Worm (Caenorhabditis elegans) whole organism, young adult: ENCODE data around the gene C31B8.7.
A peak's percentile ranks its signal among the peaks of the same experiment; 100 is the strongest.

Source experiments
- C06A6.2 ChIP-seq: fragments of 200-800 bp; sonication (Bioruptor generic); conservative IDR thresholded peaks from 2 replicates; pipeline ENCODE4 v1.3.6; 2022; ENCODE audit warnings: missing genetic modification characterization, missing compliant biosample characterization
- C17E4.6 ChIP-seq: fragments of 200-800 bp; sonication (Bioruptor generic); IDR thresholded peaks from 2 replicates; pipeline ENCODE4 v1.3.6; 2022; ENCODE audit warnings: missing genetic modification reagents, missing genetic modification characterization, missing compliant biosample characterization
- D2030.7 ChIP-seq: fragments of 200-800 bp; sonication (Bioruptor generic); IDR thresholded peaks from 2 replicates; pipeline ENCODE4 v1.3.6; 2022; ENCODE audit warnings: missing genetic modification reagents, missing genetic modification characterization, missing compliant biosample characterization
- F22D6.2 ChIP-seq: sonication (generic microtip); optimal IDR thresholded peaks from 2 replicates; lab custom pipeline; 2016; ENCODE audit warnings: mild to moderate bottlenecking, missing genetic modification characterization, missing compliant biosample characterization
- F52B5.7 ChIP-seq: sonication (generic microtip); optimal IDR thresholded peaks from 2 replicates; lab custom pipeline; 2016; ENCODE audit warnings: mild to moderate bottlenecking, missing genetic modification characterization, missing compliant biosample characterization
- F57C9.4 ChIP-seq: sonication (generic microtip); optimal IDR thresholded peaks from 2 replicates; lab custom pipeline; 2017; ENCODE audit warnings: mild to moderate bottlenecking, missing genetic modification characterization, missing compliant biosample characterization
- Y95B8A.8 ChIP-seq: fragments of 200-800 bp; sonication (Bioruptor generic); IDR thresholded peaks from 2 replicates; pipeline ENCODE4 v1.3.6; 2022; ENCODE audit warnings: missing genetic modification reagents, missing genetic modification characterization, missing compliant biosample characterization
- attf-3 ChIP-seq: fragments of 200-800 bp; sonication (Bioruptor generic); conservative IDR thresholded peaks from 2 replicates; pipeline ENCODE4 v1.3.6; 2022; ENCODE audit warnings: missing genetic modification reagents, missing genetic modification characterization, missing compliant biosample characterization
- bed-2 ChIP-seq: fragments of 200-800 bp; sonication (Bioruptor generic); IDR thresholded peaks from 2 replicates; pipeline ENCODE4 v1.3.6; 2022; ENCODE audit warnings: missing genetic modification reagents, missing genetic modification characterization, missing compliant biosample characterization
- ceh-100 ChIP-seq: fragments of 200-800 bp; sonication (Bioruptor generic); IDR thresholded peaks from 2 replicates; pipeline ENCODE4 v1.3.6; 2022; ENCODE audit warnings: missing genetic modification reagents, missing genetic modification characterization, missing compliant biosample characterization
- ceh-40 ChIP-seq: fragments of 200-800 bp; sonication (Bioruptor generic); IDR thresholded peaks from 2 replicates; pipeline ENCODE4 v1.3.6; 2022; ENCODE audit warnings: missing genetic modification characterization, missing compliant biosample characterization
- egl-44 ChIP-seq: fragments of 200-800 bp; sonication (Bioruptor generic); IDR thresholded peaks from 2 replicates; pipeline ENCODE4 v1.3.6; 2022; ENCODE audit warnings: missing genetic modification reagents, missing genetic modification characterization, missing compliant biosample characterization
- egrh-3 ChIP-seq: fragments of 200-800 bp; sonication (Bioruptor generic); IDR thresholded peaks from 2 replicates; pipeline ENCODE4 v1.3.6; 2022; ENCODE audit warnings: missing genetic modification reagents, missing genetic modification characterization, missing compliant biosample characterization
- ets-4 ChIP-seq: fragments of 200-800 bp; sonication (Bioruptor generic); optimal IDR thresholded peaks from 2 replicates; lab custom pipeline; 2018; ENCODE audit warnings: mild to moderate bottlenecking, missing genetic modification characterization, missing compliant biosample characterization
- gei-17 ChIP-seq: fragments of 200-800 bp; sonication (Bioruptor generic); optimal IDR thresholded peaks from 2 replicates; lab custom pipeline; 2018; ENCODE audit warnings: mild to moderate bottlenecking, missing genetic modification characterization, missing compliant biosample characterization
- hmg-1.2 ChIP-seq: fragments of 200-800 bp; sonication (Bioruptor generic); IDR thresholded peaks from 2 replicates; pipeline ENCODE4 v1.3.6; 2022; ENCODE audit warnings: missing genetic modification reagents, missing genetic modification characterization, missing compliant biosample characterization
- hmg-20 ChIP-seq: fragments of 200-800 bp; sonication (Bioruptor generic); IDR thresholded peaks from 2 replicates; pipeline ENCODE4 v1.3.6; 2022; ENCODE audit warnings: missing genetic modification reagents, missing genetic modification characterization, missing compliant biosample characterization
- hsf-1 ChIP-seq: fragments of 200-800 bp; sonication (Bioruptor generic); IDR thresholded peaks from 2 replicates; pipeline ENCODE4 v1.3.6; 2022; ENCODE audit warnings: missing genetic modification reagents, missing genetic modification characterization, missing compliant biosample characterization
- lin-35 ChIP-seq, 3 experiments: fragments of 150-350 bp in 2 of 3; sonication (generic microtip) in 1 of 3; optimal IDR thresholded peaks; 2 replicates each; lab custom pipeline; 2014 to 2018; ENCODE audit warnings: missing biosample characterization in 3 of 3, missing genetic modification characterization in 3 of 3, missing genetic modification reagents in 3 of 3
- lsl-1 ChIP-seq: fragments of 200-800 bp; sonication (Bioruptor generic); optimal IDR thresholded peaks from 2 replicates; lab custom pipeline; 2018; ENCODE audit warnings: mild to moderate bottlenecking, missing genetic modification characterization, moderate library complexity, missing compliant biosample characterization
- madf-6 ChIP-seq: fragments of 200-800 bp; sonication (Bioruptor generic); IDR thresholded peaks from 2 replicates; pipeline ENCODE4 v1.3.6; 2022; ENCODE audit warnings: missing genetic modification reagents, missing genetic modification characterization, missing compliant biosample characterization
- nfya-2 ChIP-seq: fragments of 200-800 bp; sonication (Bioruptor generic); IDR thresholded peaks from 2 replicates; pipeline ENCODE4 v1.3.6; 2022; ENCODE audit warnings: missing genetic modification reagents, missing genetic modification characterization, missing compliant biosample characterization
- snpc-1.1 ChIP-seq: sonication (generic microtip); optimal IDR thresholded peaks from 2 replicates; lab custom pipeline; 2017; ENCODE audit warnings: missing genetic modification characterization, mild to moderate bottlenecking, missing compliant biosample characterization, antibody characterized with exemption, moderate library complexity, missing genotype, missing genetic modification reagents; ENCODE audit not compliant: insufficient read depth
- snpc-4 ChIP-seq, 5 experiments: fragments of 150-350 bp in 1 of 5; sonication (generic microtip) in 4 of 5; optimal IDR thresholded peaks; 2 replicates each; lab custom pipeline; 2014 to 2018; ENCODE audit warnings: missing genetic modification characterization in 5 of 5, missing biosample characterization in 3 of 5, antibody characterized with exemption in 2 of 5, mild to moderate bottlenecking in 2 of 5, missing compliant biosample characterization in 2 of 5, missing genotype in 2 of 5, moderate library complexity in 2 of 5, missing genetic modification reagents in 1 of 5
- tbp1 ChIP-seq: fragments of 200-800 bp; sonication (Bioruptor generic); optimal IDR thresholded peaks from 2 replicates; lab custom pipeline; 2018; ENCODE audit warnings: mild to moderate bottlenecking, missing genetic modification characterization, missing compliant biosample characterization
- unc-130 ChIP-seq: sonication (generic microtip); optimal IDR thresholded peaks from 2 replicates; lab custom pipeline; 2016; ENCODE audit warnings: missing genetic modification reagents, missing genetic modification characterization, missing compliant biosample characterization
- xnd-1 ChIP-seq: sonication (generic microtip); optimal IDR thresholded peaks from 2 replicates; lab custom pipeline; 2016; ENCODE audit warnings: missing genotype, missing genetic modification reagents, missing genetic modification characterization, missing compliant biosample characterization
- ztf-3 ChIP-seq: fragments of 200-800 bp; sonication (Bioruptor generic); optimal IDR thresholded peaks from 2 replicates; lab custom pipeline; 2018; ENCODE audit warnings: mild to moderate bottlenecking, missing genetic modification characterization, missing compliant biosample characterization

C31B8.7 gene

DNA sequence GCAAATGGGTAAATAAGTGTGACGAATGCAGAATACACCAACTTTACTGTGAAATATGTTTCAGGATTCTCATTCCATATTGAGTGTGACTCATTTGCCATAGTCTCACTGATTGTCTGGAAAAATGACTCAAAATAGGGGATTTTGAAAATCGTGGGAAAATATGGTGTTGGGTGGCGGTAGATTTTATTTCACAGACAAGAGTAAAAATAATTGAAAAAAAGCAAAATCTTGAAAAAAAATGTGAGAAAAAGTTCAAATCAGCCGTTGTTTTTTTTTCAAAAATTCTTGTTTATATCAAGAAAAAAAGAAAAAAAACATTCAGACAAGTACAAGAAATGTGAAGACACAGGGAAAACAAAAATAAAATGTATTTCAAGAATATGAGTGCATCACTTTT is 19.5 kb upstream of the C31B8.7 start, which contains the start of gene srh-38:
Gene srh-38, minus strand, starts transcription at position 101 of the 400 bp plus-strand sequence.
- no peak for TF ChIP-seq egl-44 (GFP tag; lab: Robert Waterston, UW)
- TF ChIP-seq, all 124 proteins: peak for 0

DNA sequence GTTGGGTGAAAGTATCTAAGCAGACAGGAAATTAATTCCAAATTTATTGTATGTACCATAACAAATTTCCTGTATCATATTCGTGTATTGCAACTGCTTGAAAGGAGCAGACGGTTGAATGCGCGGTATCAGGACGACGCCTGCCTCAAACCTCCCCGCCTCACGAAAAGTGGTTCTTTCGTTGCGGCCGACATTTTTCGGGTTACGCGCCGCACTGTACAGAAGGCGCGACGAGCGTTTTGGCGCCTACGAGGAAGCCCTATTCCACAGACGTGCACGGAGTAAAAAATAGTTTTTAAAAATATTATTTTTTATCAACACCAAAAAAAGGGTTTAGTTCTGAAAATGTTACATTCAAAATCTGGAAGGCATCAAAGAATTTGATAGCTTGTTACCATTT is 17.0 kb upstream of the C31B8.7 start:
- no peak for TF ChIP-seq nfya-2 (GFP tag; lab: Robert Waterston, UW)
- TF ChIP-seq hmg-1.2: peak; percentile 60; the same call in 1 of the 2 replicates
- no peak for TF ChIP-seq C17E4.6 (GFP tag; lab: Robert Waterston, UW)
- peak; percentile 86 for TF ChIP-seq snpc-1.1 (tag; lab: Kevin White, UChicago)
- TF ChIP-seq snpc-4 (GFP tag; optimal IDR thresholded peaks at IDR 0.05; lab: Kevin White, UChicago): peak; percentile 87
- peak; percentile 64 to 95 (median 82) for TF ChIP-seq snpc-4 (tag; optimal IDR thresholded peaks at IDR 0.05; lab: Kevin White, UChicago)

DNA sequence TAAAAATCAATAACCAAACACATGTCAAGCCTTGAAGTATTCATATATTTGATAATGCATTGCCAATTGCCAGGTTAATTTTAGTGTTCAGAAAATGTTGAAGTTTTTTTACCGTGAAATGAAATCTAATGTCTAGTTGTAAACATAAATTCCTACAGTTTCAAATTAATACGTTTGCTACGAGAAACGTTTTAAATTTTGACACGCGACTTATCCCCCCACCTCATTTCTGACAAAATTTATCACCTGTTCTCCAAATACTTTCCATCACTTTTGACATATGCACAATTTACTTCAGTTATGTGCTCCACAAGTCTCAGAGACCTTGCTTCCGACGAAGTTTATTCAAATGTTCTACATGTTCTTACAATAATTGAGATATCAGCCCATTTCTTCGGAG is 10.8 kb upstream of the C31B8.7 start, which contains the start of gene srh-146:
Gene srh-146, plus strand, starts transcription at position 301 of the 400 bp plus-strand sequence.
- TF ChIP-seq C06A6.2 (GFP tag; lab: Robert Waterston, UW) (no peak), gei-17 (no peak), F22D6.2 (tag; lab: Kevin White, UChicago) (no peak), F57C9.4 (no peak), F52B5.7 (tag; lab: Kevin White, UChicago) (no peak), ets-4 (no peak), bed-2 (GFP tag; lab: Robert Waterston, UW) (no peak), egrh-3 (GFP tag; lab: Robert Waterston, UW) (no peak), attf-3 (GFP tag; lab: Robert Waterston, UW) (no peak)

DNA sequence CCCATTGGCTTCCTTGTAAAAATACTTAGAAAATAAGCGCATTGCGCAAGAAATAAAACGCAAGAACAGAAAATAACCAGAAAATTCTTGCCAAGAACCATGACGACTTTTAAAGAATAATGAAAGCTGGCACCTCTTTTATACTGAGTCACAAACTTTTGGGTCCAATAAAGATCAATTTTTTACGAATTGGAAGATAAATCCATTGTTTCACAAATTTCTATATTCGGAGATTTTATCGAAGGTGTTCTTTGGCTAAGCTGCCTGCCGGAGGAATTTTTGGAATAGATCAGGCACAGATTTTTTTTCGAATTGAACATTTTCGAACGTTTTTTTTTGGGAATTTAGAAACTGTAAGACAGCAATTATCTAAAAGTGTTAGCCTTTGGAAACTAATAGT is 9.8 kb upstream of the C31B8.7 start, which contains the start of gene C31B8.9:
Gene C31B8.9, minus strand, starts transcription at position 101 of the 400 bp plus-strand sequence.
- TF ChIP-seq Y95B8A.8 (GFP tag; lab: Robert Waterston, UW) (no peak), hmg-20 (GFP tag; lab: Robert Waterston, UW) (no peak), ztf-3 (GFP tag; lab: Kevin White, UChicago) (no peak), lsl-1 (GFP tag; lab: Kevin White, UChicago) (no peak), unc-130 (GFP tag; lab: Kevin White, UChicago) (no peak), hsf-1 (GFP tag; lab: Robert Waterston, UW) (no peak)

DNA sequence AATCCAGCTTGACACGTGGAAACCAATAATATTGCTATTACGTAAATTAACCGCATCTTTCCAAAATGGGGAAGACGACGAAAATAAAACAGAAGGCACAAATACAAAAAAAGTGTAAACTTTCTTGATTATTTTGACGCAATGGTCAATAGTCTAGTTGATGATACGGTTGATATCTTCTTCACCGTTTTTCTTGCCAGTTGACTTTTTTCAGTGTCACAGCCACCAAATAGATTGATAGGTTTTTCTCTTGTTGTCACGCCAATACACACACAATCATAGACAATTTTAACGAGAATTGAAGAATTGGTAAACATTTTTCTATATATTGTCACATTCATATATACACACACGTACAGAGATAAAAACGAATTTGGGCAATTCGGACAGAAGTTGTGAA is 6.4 kb upstream of the C31B8.7 start, which contains the start of gene zmp-3:
Gene zmp-3, minus strand, starts transcription at position 101 of the 400 bp plus-strand sequence.
- no peak for TF ChIP-seq ceh-40
- no peak for TF ChIP-seq unc-130 (GFP tag; lab: Kevin White, UChicago)
- no peak for TF ChIP-seq lsl-1 (GFP tag; lab: Kevin White, UChicago)
- TF ChIP-seq D2030.7: no peak

DNA sequence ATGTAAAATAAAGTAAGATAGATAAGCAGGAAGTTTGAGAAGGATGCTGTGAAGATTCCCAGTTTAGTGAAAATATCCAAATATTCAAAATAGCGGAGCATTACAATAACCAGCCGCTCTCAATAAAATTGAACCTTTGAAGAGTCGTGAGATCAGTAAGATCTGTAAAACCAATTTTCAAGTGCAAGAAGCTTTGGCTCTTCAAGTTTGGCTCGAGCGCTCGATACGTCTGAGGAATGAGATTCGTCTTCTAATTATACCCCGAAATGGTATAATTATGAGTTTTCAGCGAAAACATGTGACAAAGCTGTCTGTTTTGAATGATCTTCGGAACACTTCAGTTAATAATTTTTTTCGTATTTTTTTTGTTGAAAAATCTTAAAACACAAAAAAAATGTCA is 3.3 kb downstream of the C31B8.7 start, which contains the start of gene str-46:
Gene str-46, minus strand, starts transcription at position 101 of the 400 bp plus-strand sequence.
- no peak for TF ChIP-seq xnd-1
- TF ChIP-seq ceh-100 (GFP tag; lab: Robert Waterston, UW): no peak

DNA sequence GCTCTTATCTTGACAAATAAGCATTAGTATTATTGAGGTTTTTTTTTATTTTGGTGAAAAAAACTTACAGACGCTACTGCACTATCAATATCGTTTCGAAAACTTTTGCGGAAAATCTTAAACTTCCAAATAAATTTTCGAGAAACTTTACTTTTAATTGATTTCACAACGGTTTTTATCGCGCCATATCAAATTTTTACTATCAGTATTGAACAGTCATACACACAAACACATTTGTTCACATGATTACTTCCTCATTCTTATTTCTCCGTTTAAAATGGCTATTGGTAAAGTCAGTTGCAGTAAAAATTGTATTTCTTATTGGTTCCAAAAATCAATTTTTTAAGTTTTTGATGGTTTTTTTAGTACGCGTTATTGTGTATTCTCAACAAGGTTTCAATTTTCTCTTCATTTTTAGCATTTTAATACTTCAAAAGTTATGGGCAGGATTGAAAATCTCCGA is 6.9 kb downstream of the C31B8.7 start, which contains the start of gene pals-32:
Gene pals-32, plus strand, starts transcription at position 413 of the 463 bp plus-strand sequence.
- TF ChIP-seq tbp1 (GFP tag; lab: Kevin White, UChicago): no peak
- TF ChIP-seq madf-6: no peak
- no peak for TF ChIP-seq lin-35 (GFP tag; optimal IDR thresholded peaks at IDR 0.05; lab: Kevin White, UChicago)
